Worm (Caenorhabditis elegans) whole organism, L1 larva: ENCODE data around the gene lact-9.

Experiments used
- aly-2 ChIP-seq: fragments of 150-350 bp; optimal IDR thresholded peaks from 2 replicates; lab custom pipeline; 2014; ENCODE audit warnings: missing biosample characterization, missing genetic modification characterization
- ama-1 ChIP-seq: fragments of 150-350 bp; optimal IDR thresholded peaks from 2 replicates; lab custom pipeline; 2014
- lin-39 ChIP-seq: fragments of 150-350 bp; optimal IDR thresholded peaks from 2 replicates; lab custom pipeline; 2014; ENCODE audit warnings: missing biosample characterization, missing genetic modification reagents, missing genetic modification characterization
- mef-2 ChIP-seq: fragments of 150-350 bp; optimal IDR thresholded peaks from 2 replicates; lab custom pipeline; 2014; ENCODE audit warnings: missing biosample characterization, missing genetic modification characterization
- nhr-237 ChIP-seq: fragments of 150-350 bp; optimal IDR thresholded peaks from 2 replicates; lab custom pipeline; 2014; ENCODE audit warnings: missing biosample characterization, missing genetic modification characterization
- nhr-90 ChIP-seq: sonication (generic microtip); optimal IDR thresholded peaks from 2 replicates; lab custom pipeline; 2016; ENCODE audit warnings: mild to moderate bottlenecking, missing genetic modification characterization, missing compliant biosample characterization; ENCODE audit not compliant: poor library complexity
- pag-3 ChIP-seq: sonication (generic microtip); optimal IDR thresholded peaks from 2 replicates; lab custom pipeline; 2017; ENCODE audit warnings: missing genetic modification characterization, mild to moderate bottlenecking, missing compliant biosample characterization, antibody characterized with exemption, borderline replicate concordance; ENCODE audit not compliant: insufficient read depth
- unc-86 ChIP-seq: sonication (generic microtip); optimal IDR thresholded peaks from 2 replicates; lab custom pipeline; 2016; ENCODE audit warnings: missing genetic modification characterization, missing compliant biosample characterization
- vab-15 ChIP-seq: sonication (generic microtip); optimal IDR thresholded peaks from 2 replicates; lab custom pipeline; 2017; ENCODE audit warnings: missing genotype, mild to moderate bottlenecking, missing genetic modification characterization, missing compliant biosample characterization
- xbp-1 ChIP-seq: sonication (generic microtip); optimal IDR thresholded peaks from 2 replicates; lab custom pipeline; 2016; ENCODE audit warnings: missing genetic modification characterization, missing compliant biosample characterization

- TF ChIP-seq unc-86 (no peak), nhr-237 (tag; lab: Kevin White, UChicago) (no peak), nhr-90 (tag; lab: Kevin White, UChicago) (no peak), pag-3 (tag; lab: Kevin White, UChicago) (no peak), aly-2 (no peak), lin-39 (tag; lab: Kevin White, UChicago) (no peak), vab-15 (tag; lab: Kevin White, UChicago) (no peak), ama-1 (lab: Kevin White, UChicago) (no peak), xbp-1 (tag; lab: Kevin White, UChicago) (no peak), mef-2 (tag; lab: Kevin White, UChicago) (no peak)
Observed at ce11 chrIV:13782319-13782718, 3.1 kb downstream of the lact-9 start.
